Fruit fly (Drosophila melanogaster): ENCODE measurements around the gene CG32318.

- TF ChIP-seq foxo (GFP tag; optimal IDR thresholded peaks at IDR 0.05) = no peak
- TF ChIP-seq brk (GFP tag; optimal IDR thresholded peaks at IDR 0.05) = no peak
- TF ChIP-seq Abd-B (GFP tag; optimal IDR thresholded peaks at IDR 0.05) = no peak
- no peak for TF ChIP-seq usp (GFP tag; optimal IDR thresholded peaks at IDR 0.05)
- TF ChIP-seq Dfd (GFP tag; optimal IDR thresholded peaks at IDR 0.05) = no peak
- no peak for TF ChIP-seq psq (GFP tag; optimal IDR thresholded peaks at IDR 0.05)
- no peak for TF ChIP-seq fru (GFP tag; optimal IDR thresholded peaks at IDR 0.05)
- TF ChIP-seq OdsH (GFP tag; optimal IDR thresholded peaks at IDR 0.05) = no peak
These were observed 44.0 kb downstream of the CG32318 start, which contains the start of gene meep for dm6 chr3L:1202588-1203195.

Data from whole organism, wandering third instar larva.